Worm (Caenorhabditis elegans) whole organism, mixed stage, embryonic: ENCODE results near the gene F18C5.5.

Experiments used
- cnd-1 ChIP-seq: fragments of 200-800 bp; sonication (Bioruptor generic); optimal IDR thresholded peaks from 2 replicates; lab custom pipeline; 2018; ENCODE audit warnings: mild to moderate bottlenecking, missing genetic modification characterization, missing compliant biosample characterization
- elt-3 ChIP-seq: fragments of 150-350 bp; optimal IDR thresholded peaks from 2 replicates; lab custom pipeline; 2014; ENCODE audit warnings: missing biosample characterization, missing genetic modification characterization
- flh-1 ChIP-seq: fragments of 200-800 bp; sonication (Bioruptor generic); optimal IDR thresholded peaks from 2 replicates; lab custom pipeline; 2018; ENCODE audit warnings: mild to moderate bottlenecking, missing genetic modification characterization, moderate library complexity, missing compliant biosample characterization
- nhr-12 ChIP-seq: fragments of 150-350 bp; optimal IDR thresholded peaks from 2 replicates; lab custom pipeline; 2014; ENCODE audit warnings: missing biosample characterization, missing genetic modification characterization
- nhr-237 ChIP-seq: fragments of 150-350 bp; optimal IDR thresholded peaks from 2 replicates; lab custom pipeline; 2014; ENCODE audit warnings: missing biosample characterization, missing genetic modification characterization
- nhr-28 ChIP-seq: fragments of 150-350 bp; optimal IDR thresholded peaks from 2 replicates; lab custom pipeline; 2014; ENCODE audit warnings: missing biosample characterization, missing genetic modification characterization
- pha-4 ChIP-seq: fragments of 150-350 bp; optimal IDR thresholded peaks from 2 replicates; lab custom pipeline; 2018; ENCODE audit warnings: missing biosample characterization, missing genetic modification reagents, missing genetic modification characterization

DNA sequence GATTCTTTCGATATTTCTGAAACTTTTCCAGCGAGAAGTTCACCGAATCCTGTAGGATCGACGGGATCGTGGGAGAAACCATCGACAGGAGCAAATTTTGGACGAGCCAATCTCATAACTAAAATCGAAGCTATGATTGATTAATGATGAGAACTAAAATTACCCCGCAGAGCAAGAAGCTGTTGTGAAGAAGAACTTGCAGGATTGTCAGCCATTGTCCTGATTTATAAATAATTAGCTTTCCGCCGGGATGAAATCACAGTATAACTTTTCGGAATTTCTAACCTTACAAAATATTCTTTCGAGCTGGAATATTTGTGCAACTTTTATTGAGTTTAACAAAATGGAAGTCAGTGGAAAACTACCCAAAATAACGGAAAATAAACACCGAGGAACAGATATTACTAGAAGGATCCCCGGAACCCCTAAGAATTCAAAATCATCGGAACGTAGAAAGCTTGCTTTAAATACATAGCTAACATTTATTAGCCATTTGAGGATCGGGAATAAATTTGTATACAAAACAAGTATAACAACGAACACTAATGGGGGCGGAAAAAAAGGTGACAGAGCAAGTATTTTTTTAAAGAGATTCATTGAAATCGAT is 20.8 kb upstream of the F18C5.5 start, which contains the start of gene C56C10.7:
- TF ChIP-seq nhr-28 (tag; lab: Kevin White, UChicago) = no peak
- no peak for TF ChIP-seq nhr-12 (tag; lab: Kevin White, UChicago)
- no peak for TF ChIP-seq nhr-237
- no peak for TF ChIP-seq elt-3
- TF ChIP-seq cnd-1 = no peak
- TF ChIP-seq pha-4 = no peak
- TF ChIP-seq flh-1 (GFP tag; lab: Kevin White, UChicago) = no peak
